Fruit fly (Drosophila melanogaster): ENCODE measurements around the gene msd1.
A peak's percentile ranks its signal among the peaks of the same experiment; 100 is the strongest.

dm6 chr3L:1323136-1323535, 8.4 kb upstream of the msd1 start:
- TF ChIP-seq psq (GFP tag; optimal IDR thresholded peaks at IDR 0.05) (peak; percentile 23), Rel (GFP tag; optimal IDR thresholded peaks at IDR 0.05) (no peak), Rel (tag; optimal IDR thresholded peaks at IDR 0.05) (no peak), h (GFP tag; optimal IDR thresholded peaks at IDR 0.05) (no peak), pan (optimal IDR thresholded peaks at IDR 0.05) (no peak), sv (GFP tag; optimal IDR thresholded peaks at IDR 0.05) (peak; percentile 54), Abd-B (GFP tag; optimal IDR thresholded peaks at IDR 0.05) (no peak)

Measured in whole organism, wandering third instar larva.